Fruit fly (Drosophila melanogaster) whole organism, pupa: ENCODE measurements around the gene CG13042.

Source experiments
- CG32121 ChIP-seq: fragments of 200-800 bp; sonication (Bioruptor generic); IDR thresholded peaks from 2 replicates; pipeline ENCODE4 v1.3.6; 2022; ENCODE audit warnings: missing biosample characterization, missing genetic modification characterization
- CG34367 ChIP-seq: fragments of 200-800 bp; sonication (Bioruptor generic); optimal IDR thresholded peaks from 2 replicates; lab custom pipeline; 2018; ENCODE audit warnings: missing biosample characterization, mild to moderate bottlenecking, missing genetic modification characterization
- EcR ChIP-seq: fragments of 200-800 bp; sonication (Bioruptor generic); optimal IDR thresholded peaks from 3 replicates; lab custom pipeline; 2019; ENCODE audit warnings: missing biosample characterization, missing genetic modification characterization, mild to moderate bottlenecking, moderate library complexity, missing genetic modification reagents

- TF ChIP-seq EcR (GFP tag; lab: Kevin White, UChicago) (no peak), CG34367 (no peak), CG32121 (GFP tag; lab: Robert Waterston, UW) (no peak)
These were observed 45.8 kb downstream of the CG13042 start, which contains the start of gene CG13071 for dm6 chr3L:16262440-16262839.
